Fruit fly (Drosophila melanogaster) whole organism, embryonic: Measurements from ENCODE around the gene CG18563.
A peak's percentile ranks its signal among the peaks of the same experiment; 100 is the strongest.

ENCODE experiments used
- Abd-B ChIP-seq: fragments of 200-800 bp; sonication (Bioruptor generic); optimal IDR thresholded peaks from 2 replicates; lab custom pipeline; 2018; ENCODE audit warnings: missing biosample characterization, mild to moderate bottlenecking, missing genetic modification characterization, moderate library complexity
- CG10209 ChIP-seq: fragments of 200-800 bp; sonication (Bioruptor generic); optimal IDR thresholded peaks from 3 replicates; lab custom pipeline; 2017; ENCODE audit warnings: missing biosample characterization, mild to moderate bottlenecking, missing genetic modification characterization, missing genetic modification reagents
- CG10366 ChIP-seq: fragments of 200-800 bp; sonication (Bioruptor generic); IDR thresholded peaks from 2 replicates; pipeline ENCODE4 v1.3.6; 2022; ENCODE audit warnings: missing biosample characterization, missing genetic modification characterization
- CG11085 ChIP-seq: fragments of 200-800 bp; sonication (Bioruptor generic); IDR thresholded peaks from 2 replicates; pipeline ENCODE4 v1.3.6; 2022; ENCODE audit warnings: missing biosample characterization, missing genetic modification characterization
- CG11695 ChIP-seq: fragments of 200-800 bp; sonication (Bioruptor generic); IDR thresholded peaks from 3 replicates; pipeline ENCODE4 v1.3.6; 2022; ENCODE audit warnings: missing biosample characterization, missing genetic modification characterization
- CG1602 ChIP-seq: fragments of 200-800 bp; sonication (Bioruptor generic); optimal IDR thresholded peaks from 3 replicates; lab custom pipeline; 2016; ENCODE audit warnings: missing biosample characterization, missing genetic modification characterization
- CG17328 ChIP-seq: fragments of 200-800 bp; sonication (Bioruptor generic); IDR thresholded peaks from 2 replicates; pipeline ENCODE4 v1.3.6; 2022; ENCODE audit warnings: missing biosample characterization, missing genetic modification characterization
- CG18011 ChIP-seq: fragments of 200-800 bp; sonication (Bioruptor generic); optimal IDR thresholded peaks from 2 replicates; lab custom pipeline; 2017; ENCODE audit warnings: missing biosample characterization, missing genetic modification characterization, mild to moderate bottlenecking, moderate library complexity, missing genotype
- CG32532 ChIP-seq: fragments of 200-800 bp; sonication (Bioruptor generic); IDR thresholded peaks from 2 replicates; pipeline ENCODE4 v1.3.6; 2022; ENCODE audit warnings: missing biosample characterization, missing genetic modification characterization
- CG3281 ChIP-seq: fragments of 200-800 bp; sonication (Bioruptor generic); optimal IDR thresholded peaks from 3 replicates; lab custom pipeline; 2017; ENCODE audit warnings: missing biosample characterization, mild to moderate bottlenecking, missing genetic modification characterization
- CG33557 ChIP-seq: fragments of 200-800 bp; sonication (Bioruptor generic); optimal IDR thresholded peaks from 2 replicates; lab custom pipeline; 2019; ENCODE audit warnings: missing biosample characterization, mild to moderate bottlenecking, missing genetic modification characterization, moderate library complexity
- CG3847 ChIP-seq: fragments of 200-800 bp; sonication (Bioruptor generic); IDR thresholded peaks from 2 replicates; pipeline ENCODE4 v1.3.6; 2022; ENCODE audit warnings: missing biosample characterization, missing genetic modification characterization
- CG4282 ChIP-seq: fragments of 200-800 bp; sonication (Bioruptor generic); optimal IDR thresholded peaks from 2 replicates; lab custom pipeline; 2016; ENCODE audit warnings: missing biosample characterization, missing genetic modification characterization
- CG7357 ChIP-seq: fragments of 200-800 bp; sonication (Bioruptor generic); IDR thresholded peaks from 3 replicates; pipeline ENCODE4 v1.3.6; 2022; ENCODE audit warnings: missing biosample characterization, missing genetic modification characterization
- CG7963 ChIP-seq: fragments of 200-800 bp; sonication (Bioruptor generic); IDR thresholded peaks from 3 replicates; pipeline ENCODE4 v1.3.6; 2022; ENCODE audit warnings: missing biosample characterization, missing genetic modification characterization; ENCODE audit not compliant: partially characterized antibody
- CG8290 ChIP-seq, 3 experiments: fragments of 200-800 bp; sonication (Bioruptor generic); optimal IDR thresholded peaks; 2 replicates each; lab custom pipeline; 2016 to 2019; ENCODE audit warnings: missing biosample characterization in 3 of 3, missing genetic modification characterization in 3 of 3, mild to moderate bottlenecking in 2 of 3, moderate library complexity in 1 of 3
- Elba2 ChIP-seq: fragments of 200-800 bp; sonication (Bioruptor generic); optimal IDR thresholded peaks from 3 replicates; lab custom pipeline; 2016; ENCODE audit warnings: missing biosample characterization, missing genetic modification characterization
- Hey ChIP-seq: fragments of 200-800 bp; sonication (Bioruptor generic); optimal IDR thresholded peaks from 3 replicates; lab custom pipeline; 2018; ENCODE audit warnings: missing biosample characterization, mild to moderate bottlenecking, missing genetic modification characterization
- Hsf ChIP-seq: fragments of 200-800 bp; sonication (Bioruptor generic); optimal IDR thresholded peaks from 3 replicates; lab custom pipeline; 2016; ENCODE audit warnings: missing biosample characterization, missing genetic modification characterization
- Jarid2 ChIP-seq: fragments of 200-800 bp; sonication (Bioruptor generic); optimal IDR thresholded peaks from 3 replicates; lab custom pipeline; 2017; ENCODE audit warnings: mild to moderate bottlenecking, missing biosample characterization, missing genetic modification reagents, missing genetic modification characterization
- Lhr ChIP-seq: fragments of 200-800 bp; sonication (Bioruptor generic); optimal IDR thresholded peaks from 3 replicates; lab custom pipeline; 2017; ENCODE audit warnings: mild to moderate bottlenecking, missing biosample characterization, missing genetic modification reagents, missing genetic modification characterization
- Mes4 ChIP-seq: fragments of 200-800 bp; sonication (Bioruptor generic); optimal IDR thresholded peaks from 2 replicates; lab custom pipeline; 2016; ENCODE audit warnings: missing biosample characterization, missing genetic modification characterization
- Nf-YC ChIP-seq: fragments of 200-800 bp; optimal IDR thresholded peaks from 3 replicates; lab custom pipeline; 2019; ENCODE audit warnings: missing biosample characterization, mild to moderate bottlenecking, missing genetic modification characterization, moderate library complexity
- Side ChIP-seq: fragments of 200-800 bp; sonication (Bioruptor generic); optimal IDR thresholded peaks from 2 replicates; lab custom pipeline; 2016; ENCODE audit warnings: missing biosample characterization, missing genetic modification characterization
- Sry-δ ChIP-seq: fragments of 200-800 bp; sonication (Bioruptor generic); optimal IDR thresholded peaks from 2 replicates; lab custom pipeline; 2016; ENCODE audit warnings: missing biosample characterization, missing genetic modification characterization
- ab ChIP-seq: fragments of 200-800 bp; sonication (Bioruptor generic); optimal IDR thresholded peaks from 2 replicates; lab custom pipeline; 2016; ENCODE audit warnings: missing biosample characterization, missing genetic modification characterization
- aop ChIP-seq: fragments of 200-800 bp; sonication (Bioruptor generic); IDR thresholded peaks from 2 replicates; pipeline ENCODE4 v1.3.6; 2022; ENCODE audit warnings: missing biosample characterization, missing genetic modification characterization
- ap ChIP-seq: fragments of 200-800 bp; sonication (Bioruptor generic); IDR thresholded peaks from 2 replicates; pipeline ENCODE4 v1.3.6; 2022; ENCODE audit warnings: missing biosample characterization, missing genetic modification characterization
- ato ChIP-seq: fragments of 200-800 bp; sonication (Bioruptor generic); IDR thresholded peaks from 2 replicates; pipeline ENCODE4 v1.3.6; 2022; ENCODE audit warnings: missing biosample characterization, missing genetic modification characterization; ENCODE audit not compliant: partially characterized antibody
- cato ChIP-seq: fragments of 200-800 bp; sonication (Bioruptor generic); optimal IDR thresholded peaks from 2 replicates; lab custom pipeline; 2016; ENCODE audit warnings: missing biosample characterization, missing genetic modification characterization, borderline replicate concordance
- crc ChIP-seq: fragments of 200-800 bp; sonication (Bioruptor generic); optimal IDR thresholded peaks from 2 replicates; lab custom pipeline; 2016; ENCODE audit warnings: missing biosample characterization, missing genetic modification characterization
- dysf ChIP-seq: fragments of 200-800 bp; sonication (Bioruptor generic); IDR thresholded peaks from 3 replicates; pipeline ENCODE4 v1.3.6; 2022; ENCODE audit warnings: missing biosample characterization, missing genetic modification characterization
- esg ChIP-seq: fragments of 200-800 bp; sonication (Bioruptor generic); conservative IDR thresholded peaks from 2 replicates; pipeline ENCODE4 v1.3.6; 2022; ENCODE audit warnings: missing biosample characterization, missing genetic modification characterization
- gcm ChIP-seq: fragments of 200-800 bp; sonication (Bioruptor generic); optimal IDR thresholded peaks from 2 replicates; lab custom pipeline; 2019; ENCODE audit warnings: missing biosample characterization, mild to moderate bottlenecking, missing genetic modification characterization, moderate library complexity
- grn ChIP-seq: fragments of 200-800 bp; sonication (Bioruptor generic); optimal IDR thresholded peaks from 3 replicates; lab custom pipeline; 2017; ENCODE audit warnings: missing biosample characterization, missing genetic modification characterization
- her ChIP-seq: fragments of 200-800 bp; sonication (Bioruptor generic); optimal IDR thresholded peaks from 2 replicates; lab custom pipeline; 2016; ENCODE audit warnings: missing biosample characterization, missing genetic modification characterization
- lmd ChIP-seq: fragments of 200-800 bp; sonication (Bioruptor generic); IDR thresholded peaks from 2 replicates; pipeline ENCODE4 v1.3.6; 2022; ENCODE audit warnings: missing biosample characterization, missing genetic modification characterization
- nau ChIP-seq: fragments of 200-800 bp; sonication (Bioruptor generic); optimal IDR thresholded peaks from 3 replicates; lab custom pipeline; 2017; ENCODE audit warnings: missing biosample characterization, mild to moderate bottlenecking, missing genetic modification characterization, missing genetic modification reagents
- nmo ChIP-seq: fragments of 200-800 bp; sonication (Bioruptor generic); optimal IDR thresholded peaks from 2 replicates; lab custom pipeline; 2018; ENCODE audit warnings: missing biosample characterization, mild to moderate bottlenecking, missing genetic modification characterization, moderate library complexity
- odd ChIP-seq: fragments of 200-800 bp; sonication (Bioruptor generic); optimal IDR thresholded peaks from 2 replicates; lab custom pipeline; 2017; ENCODE audit warnings: missing biosample characterization, mild to moderate bottlenecking, missing genetic modification characterization
- pan ChIP-seq, 4 experiments: fragments of >200 bp in 3 of 4; fragments of 200-800 bp in 1 of 4; sonication (Bioruptor generic) in 1 of 4; optimal IDR thresholded peaks in 3 of 4; IDR thresholded peaks in 1 of 4; 2 replicates each; pipeline versions ENCODE4 v1.3.6 to Lab custom; 2017 to 2022; ENCODE audit warnings: missing biosample characterization in 2 of 4, missing genetic modification characterization in 2 of 4, mixed read lengths in 1 of 4
- pho ChIP-seq: fragments of 200-800 bp; sonication (Bioruptor generic); optimal IDR thresholded peaks from 2 replicates; lab custom pipeline; 2016; ENCODE audit warnings: missing biosample characterization, missing genetic modification characterization
- pita ChIP-seq: fragments of 200-800 bp; sonication (Bioruptor generic); optimal IDR thresholded peaks from 2 replicates; lab custom pipeline; 2017; ENCODE audit warnings: missing biosample characterization, mild to moderate bottlenecking, missing genetic modification characterization
- shn ChIP-seq: fragments of 200-800 bp; sonication (Bioruptor generic); optimal IDR thresholded peaks from 3 replicates; lab custom pipeline; 2016; ENCODE audit warnings: missing biosample characterization, missing genetic modification characterization
- stc ChIP-seq: fragments of 200-800 bp; sonication (Bioruptor generic); IDR thresholded peaks from 2 replicates; pipeline ENCODE4 v1.3.6; 2022; ENCODE audit warnings: missing biosample characterization, missing genetic modification characterization
- tap ChIP-seq: fragments of 200-800 bp; optimal IDR thresholded peaks from 3 replicates; lab custom pipeline; 2019; ENCODE audit warnings: missing biosample characterization, mild to moderate bottlenecking, missing genetic modification characterization, moderate library complexity
- tgo ChIP-seq: fragments of 200-800 bp; sonication (Bioruptor generic); IDR thresholded peaks from 3 replicates; pipeline ENCODE4 v1.3.6; 2022; ENCODE audit warnings: missing biosample characterization, missing genetic modification characterization
- tna ChIP-seq: fragments of 200-800 bp; sonication (Bioruptor generic); IDR thresholded peaks from 2 replicates; pipeline ENCODE4 v1.3.6; 2022; ENCODE audit warnings: missing biosample characterization, missing genetic modification characterization; ENCODE audit not compliant: partially characterized antibody
- tx ChIP-seq: fragments of 200-800 bp; sonication (Bioruptor generic); optimal IDR thresholded peaks from 2 replicates; lab custom pipeline; 2016; ENCODE audit warnings: missing biosample characterization, missing genetic modification characterization
- wek ChIP-seq: fragments of 200-800 bp; sonication (Bioruptor generic); optimal IDR thresholded peaks from 3 replicates; lab custom pipeline; 2018; ENCODE audit warnings: missing biosample characterization, mild to moderate bottlenecking, missing genetic modification characterization, moderate library complexity

The CG18563 gene

dm6 chr2L:17470630-17471029 is 12.8 kb upstream of the CG18563 start (continued):
- TF ChIP-seq Hsf (GFP tag; lab: Kevin White, UChicago) (peak; percentile 17), Sry-δ (GFP tag; lab: Kevin White, UChicago) (peak; percentile 14), her (GFP tag; lab: Kevin White, UChicago) (peak; percentile 49), ap (GFP tag; lab: Robert Waterston, UW) (no peak), stc (no peak), tap (tag; lab: Kevin White, UChicago) (no peak), shn (no peak), CG18011 (GFP tag; lab: Kevin White, UChicago) (peak; percentile 57), Jarid2 (GFP tag; lab: Kevin White, UChicago) (no peak), nau (GFP tag; lab: Kevin White, UChicago) (peak; percentile 26), CG11085 (GFP tag; lab: Robert Waterston, UW) (peak; percentile 26; the same call in 1 of the 2 replicates), CG7963 (GFP tag; lab: Robert Waterston, UW) (no peak), aop (GFP tag; lab: Robert Waterston, UW) (no peak), CG32532 (GFP tag; lab: Robert Waterston, UW) (no peak; the same call in 1 of the 2 replicates), esg (GFP tag; lab: Robert Waterston, UW) (no peak), Hey (peak; percentile 43), tx (no peak), CG3281 (GFP tag; lab: Kevin White, UChicago) (peak; percentile 90), CG3847 (GFP tag; lab: Robert Waterston, UW) (peak; percentile 14; the same call in 1 of the 2 replicates), odd (GFP tag; lab: Kevin White, UChicago) (no peak), Elba2 (no peak), Abd-B (GFP tag; lab: Kevin White, UChicago) (no peak), cato (GFP tag; lab: Kevin White, UChicago) (no peak), ato (GFP tag; lab: Robert Waterston, UW) (no peak), CG8290 (GFP tag; optimal IDR thresholded peaks at IDR 0.05; lab: Kevin White, UChicago) (no peak), CG8290 (tag; optimal IDR thresholded peaks at IDR 0.05; lab: Kevin White, UChicago) (peak in 1 of 2 experiments; percentile 95), Mes4 (no peak), crc (peak; percentile 60), Side (GFP tag; lab: Kevin White, UChicago) (peak; percentile 15), CG7357 (GFP tag; lab: Robert Waterston, UW) (no peak), tgo (GFP tag; lab: Robert Waterston, UW) (no peak), pan (optimal IDR thresholded peaks at IDR 0.05; lab: Kevin White, UChicago) (no peak), pan (GFP tag; optimal IDR thresholded peaks at IDR 0.05 in 1 of 2, IDR thresholded peaks at IDR 0.05 in 1 of 2) (no peak), CG1602 (GFP tag; lab: Kevin White, UChicago) (no peak), nmo (GFP tag; lab: Kevin White, UChicago) (no peak), CG11695 (GFP tag; lab: Robert Waterston, UW) (0 out of 3 replicates have a peak, but pooled peaks have one; percentile 44), dysf (peak; percentile 26; the same call in 1 of the 3 replicates), wek (no peak), CG4282 (GFP tag; lab: Kevin White, UChicago) (no peak), pita (GFP tag; lab: Kevin White, UChicago) (no peak), tna (no peak), ab (GFP tag; lab: Kevin White, UChicago) (no peak), CG17328 (no peak), CG33557 (GFP tag; lab: Kevin White, UChicago) (no peak), pho (GFP tag; lab: Kevin White, UChicago) (peak; percentile 59), CG10366 (GFP tag; lab: Robert Waterston, UW) (no peak), Lhr (no peak), CG10209 (GFP tag; lab: Kevin White, UChicago) (peak; percentile 72), gcm (GFP tag; lab: Kevin White, UChicago) (no peak), grn (GFP tag; lab: Kevin White, UChicago) (no peak), Nf-YC (no peak), lmd (GFP tag; lab: Robert Waterston, UW) (no peak; the same call in 1 of the 2 replicates)
